Fruit fly (Drosophila melanogaster) S2 (cell line): Measurements from ENCODE around the gene Prx1.

Experiments used
- CG8478 ChIP-seq: fragments of >200 bp; optimal IDR thresholded peaks from 2 replicates; lab custom pipeline; 2018
- CTCF ChIP-seq, 2 experiments: fragments of >200 bp; optimal IDR thresholded peaks; 2 replicates each; lab custom pipeline; 2018

dm6 chr3L:15206058-15206457 lies 1.6 kb upstream of the Prx1 start:
- TF ChIP-seq CTCF (optimal IDR thresholded peaks at IDR 0.05; lab: Kevin White, UChicago) = no peak
- no peak for TF ChIP-seq CG8478 (lab: Kevin White, UChicago)
